Fruit fly (Drosophila melanogaster) whole organism, embryonic: ENCODE results near the gene Traf-like.

Source experiments
- Atf3 ChIP-seq: fragments of 200-800 bp; sonication (Bioruptor generic); optimal IDR thresholded peaks from 3 replicates; lab custom pipeline; 2016; ENCODE audit warnings: missing biosample characterization, missing genetic modification characterization
- Blimp-1 ChIP-seq: fragments of 200-800 bp; sonication (Bioruptor generic); optimal IDR thresholded peaks from 3 replicates; lab custom pipeline; 2018; ENCODE audit warnings: missing biosample characterization, missing genetic modification characterization, mild to moderate bottlenecking, moderate library complexity, missing genetic modification reagents
- CG1024 ChIP-seq: fragments of 200-800 bp; sonication (Bioruptor generic); IDR thresholded peaks from 2 replicates; pipeline ENCODE4 v1.3.6; 2022; ENCODE audit warnings: missing biosample characterization, missing genetic modification characterization
- CG10274 ChIP-seq: fragments of 200-800 bp; sonication (Bioruptor generic); optimal IDR thresholded peaks from 3 replicates; lab custom pipeline; 2017; ENCODE audit warnings: missing biosample characterization, mild to moderate bottlenecking, missing genetic modification characterization
- CG10431 ChIP-seq: fragments of 200-800 bp; sonication (Bioruptor generic); optimal IDR thresholded peaks from 3 replicates; lab custom pipeline; 2018; ENCODE audit warnings: missing biosample characterization, mild to moderate bottlenecking, missing genetic modification characterization
- CG11247 ChIP-seq: fragments of 200-800 bp; sonication (Bioruptor generic); IDR thresholded peaks from 2 replicates; pipeline ENCODE4 v1.3.6; 2022; ENCODE audit warnings: missing biosample characterization, missing genetic modification characterization
- CG12769 ChIP-seq: fragments of 200-800 bp; sonication (Bioruptor generic); optimal IDR thresholded peaks from 2 replicates; lab custom pipeline; 2019; ENCODE audit warnings: missing biosample characterization, mild to moderate bottlenecking, missing genetic modification characterization, moderate library complexity
- CG13287 ChIP-seq: fragments of 200-800 bp; sonication (Bioruptor generic); IDR thresholded peaks from 2 replicates; pipeline ENCODE4 v1.3.6; 2022; ENCODE audit warnings: missing biosample characterization, missing genetic modification characterization; ENCODE audit not compliant: partially characterized antibody
- CG13894 ChIP-seq: fragments of 200-800 bp; sonication (Bioruptor generic); optimal IDR thresholded peaks from 3 replicates; lab custom pipeline; 2018; ENCODE audit warnings: missing biosample characterization, mild to moderate bottlenecking, missing genetic modification characterization, moderate library complexity
- CG1529 ChIP-seq: fragments of 200-800 bp; sonication (Bioruptor generic); optimal IDR thresholded peaks from 3 replicates; lab custom pipeline; 2018; ENCODE audit warnings: missing biosample characterization, missing genetic modification characterization
- CG17359 ChIP-seq: fragments of 200-800 bp; sonication (Bioruptor generic); optimal IDR thresholded peaks from 3 replicates; lab custom pipeline; 2018; ENCODE audit warnings: missing biosample characterization, mild to moderate bottlenecking, missing genetic modification characterization, moderate library complexity
- CG18011 ChIP-seq: fragments of 200-800 bp; sonication (Bioruptor generic); optimal IDR thresholded peaks from 2 replicates; lab custom pipeline; 2017; ENCODE audit warnings: missing biosample characterization, missing genetic modification characterization, mild to moderate bottlenecking, moderate library complexity, missing genotype
- CG2202 ChIP-seq: fragments of 200-800 bp; sonication (Bioruptor generic); optimal IDR thresholded peaks from 2 replicates; lab custom pipeline; 2018; ENCODE audit warnings: missing biosample characterization, mild to moderate bottlenecking, missing genetic modification characterization
- CG43689 ChIP-seq: fragments of 200-800 bp; sonication (Bioruptor generic); IDR thresholded peaks from 2 replicates; pipeline ENCODE4 v1.3.6; 2022; ENCODE audit warnings: missing biosample characterization, missing genetic modification characterization
- CG4730 ChIP-seq: fragments of 200-800 bp; sonication (Bioruptor generic); IDR thresholded peaks from 2 replicates; pipeline ENCODE4 v1.3.6; 2022; ENCODE audit warnings: missing biosample characterization, missing genetic modification characterization
- CG4854 ChIP-seq: fragments of 200-800 bp; sonication (Bioruptor generic); optimal IDR thresholded peaks from 2 replicates; lab custom pipeline; 2016; ENCODE audit warnings: missing biosample characterization, missing genetic modification characterization, inconsistent platforms
- CG5180 ChIP-seq: fragments of 200-800 bp; sonication (Bioruptor generic); optimal IDR thresholded peaks from 3 replicates; lab custom pipeline; 2017; ENCODE audit warnings: missing biosample characterization, missing genetic modification characterization, mild to moderate bottlenecking, moderate library complexity, missing genetic modification reagents
- CG6175 ChIP-seq: fragments of 200-800 bp; sonication (Bioruptor generic); IDR thresholded peaks from 3 replicates; pipeline ENCODE4 v1.3.6; 2022; ENCODE audit warnings: missing biosample characterization, missing genetic modification characterization
- CG6683 ChIP-seq: fragments of 200-800 bp; sonication (Bioruptor generic); optimal IDR thresholded peaks from 2 replicates; lab custom pipeline; 2017; ENCODE audit warnings: missing biosample characterization, mild to moderate bottlenecking, missing genetic modification characterization, missing genetic modification reagents
- CG6765 ChIP-seq: fragments of 200-800 bp; sonication (Bioruptor generic); optimal IDR thresholded peaks from 3 replicates; lab custom pipeline; 2017; ENCODE audit warnings: missing biosample characterization, mild to moderate bottlenecking, missing genetic modification characterization
- CG6813 ChIP-seq: fragments of 200-800 bp; sonication (Bioruptor generic); optimal IDR thresholded peaks from 2 replicates; lab custom pipeline; 2017; ENCODE audit warnings: missing biosample characterization, missing genetic modification characterization, mild to moderate bottlenecking, moderate library complexity, missing genetic modification reagents
- D ChIP-seq, 2 experiments: fragments of 200-800 bp in 1 of 2; fragments of >200 bp in 1 of 2; sonication (Bioruptor generic) in 1 of 2; optimal IDR thresholded peaks; 2 replicates in 1 of 2; 3 replicates in 1 of 2; lab custom pipeline; 2017; ENCODE audit warnings: mild to moderate bottlenecking in 1 of 2, missing biosample characterization in 1 of 2, missing genetic modification characterization in 1 of 2, missing genetic modification reagents in 1 of 2
- E2f1 ChIP-seq: fragments of 200-800 bp; sonication (Bioruptor generic); IDR thresholded peaks from 2 replicates; pipeline ENCODE4 v1.3.6; 2022; ENCODE audit warnings: missing biosample characterization, missing genetic modification characterization
- HmgZ ChIP-seq: fragments of 200-800 bp; sonication (Bioruptor generic); optimal IDR thresholded peaks from 2 replicates; lab custom pipeline; 2018; ENCODE audit warnings: missing biosample characterization, mild to moderate bottlenecking, missing genetic modification characterization
- Hr3 ChIP-seq: fragments of 200-800 bp; sonication (Bioruptor generic); optimal IDR thresholded peaks from 3 replicates; lab custom pipeline; 2016; ENCODE audit warnings: missing biosample characterization, missing genetic modification characterization
- Jarid2 ChIP-seq: fragments of 200-800 bp; sonication (Bioruptor generic); optimal IDR thresholded peaks from 3 replicates; lab custom pipeline; 2017; ENCODE audit warnings: mild to moderate bottlenecking, missing biosample characterization, missing genetic modification reagents, missing genetic modification characterization
- MBD-R2 ChIP-seq: fragments of 200-800 bp; sonication (Bioruptor generic); IDR thresholded peaks from 2 replicates; pipeline ENCODE4 v1.3.6; 2022; ENCODE audit warnings: missing biosample characterization, missing genetic modification characterization
- Mad ChIP-seq: fragments of 200-800 bp; sonication (Bioruptor generic); optimal IDR thresholded peaks from 2 replicates; lab custom pipeline; 2016; ENCODE audit warnings: missing biosample characterization, missing genetic modification characterization
- Med ChIP-seq: fragments of 200-800 bp; sonication (Bioruptor generic); peaks from one replicate; lab custom pipeline; 2016; ENCODE audit warnings: missing biosample characterization, missing genetic modification characterization, mild to moderate bottlenecking, inconsistent platforms, moderate library complexity
- Nf-YC ChIP-seq: fragments of 200-800 bp; optimal IDR thresholded peaks from 3 replicates; lab custom pipeline; 2019; ENCODE audit warnings: missing biosample characterization, mild to moderate bottlenecking, missing genetic modification characterization, moderate library complexity
- Side ChIP-seq: fragments of 200-800 bp; sonication (Bioruptor generic); optimal IDR thresholded peaks from 2 replicates; lab custom pipeline; 2016; ENCODE audit warnings: missing biosample characterization, missing genetic modification characterization
- Usf ChIP-seq: fragments of 200-800 bp; sonication (Bioruptor generic); optimal IDR thresholded peaks from 2 replicates; lab custom pipeline; 2017; ENCODE audit warnings: missing genotype, missing biosample characterization, missing genetic modification characterization
- az2 ChIP-seq: fragments of 200-800 bp; sonication (Bioruptor generic); optimal IDR thresholded peaks from 3 replicates; lab custom pipeline; 2016; ENCODE audit warnings: missing biosample characterization, missing genetic modification characterization
- cad ChIP-seq: fragments of >200 bp; optimal IDR thresholded peaks from 2 replicates; lab custom pipeline; 2017; ENCODE audit warnings: missing biosample characterization, missing genetic modification characterization
- cas ChIP-seq: fragments of 200-800 bp; sonication (Bioruptor generic); IDR thresholded peaks from 2 replicates; pipeline ENCODE4 v1.3.6; 2022; ENCODE audit warnings: missing biosample characterization, missing genetic modification characterization
- cg ChIP-seq: fragments of 200-800 bp; sonication (Bioruptor generic); optimal IDR thresholded peaks from 3 replicates; lab custom pipeline; 2019; ENCODE audit warnings: missing biosample characterization, mild to moderate bottlenecking, missing genetic modification characterization, moderate library complexity
- crc ChIP-seq: fragments of 200-800 bp; sonication (Bioruptor generic); optimal IDR thresholded peaks from 2 replicates; lab custom pipeline; 2016; ENCODE audit warnings: missing biosample characterization, missing genetic modification characterization
- da ChIP-seq: fragments of 200-800 bp; sonication (Bioruptor generic); optimal IDR thresholded peaks from 2 replicates; lab custom pipeline; 2016; ENCODE audit warnings: missing biosample characterization, missing genetic modification characterization
- dpn ChIP-seq, 2 experiments: fragments of 200-800 bp; sonication (Bioruptor generic); optimal IDR thresholded peaks; 3 replicates each; lab custom pipeline; 2016; ENCODE audit warnings: missing biosample characterization in 2 of 2, missing genetic modification characterization in 2 of 2
- eyg ChIP-seq: fragments of 200-800 bp; sonication (Bioruptor generic); optimal IDR thresholded peaks from 3 replicates; lab custom pipeline; 2016; ENCODE audit warnings: missing biosample characterization, missing genetic modification characterization
- gfzf ChIP-seq: fragments of 200-800 bp; sonication (Bioruptor generic); optimal IDR thresholded peaks from 2 replicates; lab custom pipeline; 2016; ENCODE audit warnings: missing biosample characterization, mild to moderate bottlenecking, missing genetic modification characterization, moderate library complexity
- pb ChIP-seq: fragments of 200-800 bp; sonication (Bioruptor generic); optimal IDR thresholded peaks from 3 replicates; lab custom pipeline; 2016; ENCODE audit warnings: missing biosample characterization, missing genetic modification characterization
- ranshi ChIP-seq: fragments of 200-800 bp; sonication (Bioruptor generic); IDR thresholded peaks from 2 replicates; pipeline ENCODE4 v1.3.6; 2022; ENCODE audit warnings: missing biosample characterization, missing genetic modification characterization
- run ChIP-seq: fragments of 200-800 bp; sonication (Bioruptor generic); optimal IDR thresholded peaks from 3 replicates; lab custom pipeline; 2018; ENCODE audit warnings: missing biosample characterization, mild to moderate bottlenecking, missing genetic modification characterization
- sr ChIP-seq: fragments of 200-800 bp; sonication (Bioruptor generic); IDR thresholded peaks from 3 replicates; pipeline ENCODE4 v1.3.6; 2022; ENCODE audit warnings: missing biosample characterization, missing genetic modification characterization
- unc-4 ChIP-seq: fragments of 200-800 bp; sonication (Bioruptor generic); IDR thresholded peaks from 2 replicates; pipeline ENCODE4 v1.3.6; 2022; ENCODE audit warnings: missing biosample characterization, missing genetic modification characterization; ENCODE audit not compliant: partially characterized antibody
- vnd ChIP-seq: fragments of 200-800 bp; sonication (Bioruptor generic); IDR thresholded peaks from 3 replicates; pipeline ENCODE4 v1.3.6; 2022; ENCODE audit warnings: missing biosample characterization, missing genetic modification characterization; ENCODE audit not compliant: partially characterized antibody
- wor ChIP-seq: fragments of 200-800 bp; sonication (Bioruptor generic); IDR thresholded peaks from 2 replicates; pipeline ENCODE4 v1.3.6; 2022; ENCODE audit warnings: missing biosample characterization, missing genetic modification characterization
- zfh2 ChIP-seq: fragments of 200-800 bp; sonication (Bioruptor generic); optimal IDR thresholded peaks from 2 replicates; lab custom pipeline; 2016; ENCODE audit warnings: missing biosample characterization, missing genetic modification characterization

The Traf-like gene

dm6 chrX:16425145-16425544 lies 10.3 kb downstream of the Traf-like start (continued):
- no peak for TF ChIP-seq vnd
- no peak for TF ChIP-seq CG12769 (tag; lab: Kevin White, UChicago)
- no peak for TF ChIP-seq CG5180 (GFP tag; lab: Kevin White, UChicago)
- no peak for TF ChIP-seq az2
- peak; percentile 61 for TF ChIP-seq Med (GFP tag; lab: Kevin White, UChicago)
- no peak for TF ChIP-seq CG10431 (GFP tag; lab: Kevin White, UChicago)
- TF ChIP-seq cad = no peak

dm6 chrX:16426478-16427052 lies 11.7 kb downstream of the Traf-like start:
- TF ChIP-seq Usf (GFP tag; lab: Kevin White, UChicago) (no peak), CG43689 (no peak), CG6765 (GFP tag; lab: Kevin White, UChicago) (no peak), CG6813 (GFP tag; lab: Kevin White, UChicago) (no peak), gfzf (GFP tag; lab: Kevin White, UChicago) (no peak), CG1024 (no peak), dpn (GFP tag; optimal IDR thresholded peaks at IDR 0.05; lab: Kevin White, UChicago) (no peak), wor (GFP tag; lab: Robert Waterston, UW) (no peak), HmgZ (tag; lab: Kevin White, UChicago) (no peak), Nf-YC (no peak), Side (GFP tag; lab: Kevin White, UChicago) (no peak), unc-4 (no peak), MBD-R2 (GFP tag; lab: Robert Waterston, UW) (0 out of 2 replicates have a peak, but pooled peaks have one; percentile 18), zfh2 (GFP tag; lab: Kevin White, UChicago) (no peak), CG10274 (GFP tag; lab: Kevin White, UChicago) (no peak), crc (GFP tag; lab: Kevin White, UChicago) (no peak), Blimp-1 (GFP tag; lab: Kevin White, UChicago) (no peak), cas (GFP tag; lab: Robert Waterston, UW) (no peak), CG11247 (GFP tag; lab: Robert Waterston, UW) (no peak), CG13894 (tag; lab: Kevin White, UChicago) (peak; percentile 15), CG13287 (GFP tag; lab: Robert Waterston, UW) (peak; percentile 9; the same call in 1 of the 2 replicates), CG18011 (no peak), pb (no peak), CG17359 (tag; lab: Kevin White, UChicago) (no peak), CG4730 (GFP tag; lab: Robert Waterston, UW) (no peak), sr (GFP tag; lab: Robert Waterston, UW) (no peak), eyg (no peak), E2f1 (GFP tag; lab: Robert Waterston, UW) (no peak), cad (no peak), Jarid2 (no peak), ranshi (GFP tag; lab: Robert Waterston, UW) (no peak), CG6175 (GFP tag; lab: Robert Waterston, UW) (no peak), Atf3 (no peak), da (GFP tag; lab: Kevin White, UChicago) (no peak), D (optimal IDR thresholded peaks at IDR 0.05; lab: Kevin White, UChicago) (no peak), D (GFP tag; optimal IDR thresholded peaks at IDR 0.05; lab: Kevin White, UChicago) (no peak), cg (peak; percentile 8), Mad (GFP tag; lab: Kevin White, UChicago) (no peak), Hr3 (GFP tag; lab: Kevin White, UChicago) (no peak), CG2202 (tag; lab: Kevin White, UChicago) (no peak), CG1529 (GFP tag; lab: Kevin White, UChicago) (no peak), CG6683 (GFP tag; lab: Kevin White, UChicago) (no peak), CG4854 (GFP tag; lab: Kevin White, UChicago) (no peak), run (no peak)
